Fruit fly (Drosophila melanogaster) whole organism, adult: Measurements from ENCODE around the gene Indy-2.

Experiments
- CG11617 ChIP-seq: fragments of 200-800 bp; sonication (Bioruptor generic); optimal IDR thresholded peaks from 2 replicates; lab custom pipeline; 2017; ENCODE audit warnings: mild to moderate bottlenecking, missing biosample characterization, missing genetic modification reagents, missing genetic modification characterization
- CG14711 ChIP-seq: fragments of 200-800 bp; sonication (Bioruptor generic); optimal IDR thresholded peaks from 2 replicates; lab custom pipeline; 2018; ENCODE audit warnings: missing biosample characterization, mild to moderate bottlenecking, missing genetic modification characterization, moderate library complexity
- CG33017 ChIP-seq: fragments of 200-800 bp; sonication (Bioruptor generic); optimal IDR thresholded peaks from 2 replicates; lab custom pipeline; 2018; ENCODE audit warnings: missing biosample characterization, mild to moderate bottlenecking, missing genetic modification characterization, moderate library complexity
- CG5204 ChIP-seq: fragments of 200-800 bp; sonication (Bioruptor generic); optimal IDR thresholded peaks from 2 replicates; lab custom pipeline; 2016; ENCODE audit warnings: missing biosample characterization, missing genetic modification characterization
- CG7045 ChIP-seq: fragments of 200-800 bp; sonication (Bioruptor generic); optimal IDR thresholded peaks from 2 replicates; lab custom pipeline; 2017; ENCODE audit warnings: missing biosample characterization, mild to moderate bottlenecking, missing genetic modification characterization
- Hr96 ChIP-seq: fragments of 200-800 bp; sonication (Bioruptor generic); optimal IDR thresholded peaks from 2 replicates; lab custom pipeline; 2016; ENCODE audit warnings: missing biosample characterization, missing genetic modification characterization
- Mnt ChIP-seq: fragments of 200-800 bp; sonication (Bioruptor generic); optimal IDR thresholded peaks from 2 replicates; lab custom pipeline; 2016; ENCODE audit warnings: missing biosample characterization, mild to moderate bottlenecking, missing genetic modification characterization
- bab1 ChIP-seq: fragments of 200-800 bp; sonication (Bioruptor generic); optimal IDR thresholded peaks from 3 replicates; lab custom pipeline; 2019; ENCODE audit warnings: missing biosample characterization, mild to moderate bottlenecking, missing genetic modification characterization, moderate library complexity
- cic ChIP-seq: fragments of 200-800 bp; sonication (Bioruptor generic); optimal IDR thresholded peaks from 2 replicates; lab custom pipeline; 2017; ENCODE audit warnings: missing biosample characterization, mild to moderate bottlenecking, missing genetic modification characterization, moderate library complexity
- cnc ChIP-seq, 2 experiments: fragments of >200 bp; optimal IDR thresholded peaks; 2 replicates each; lab custom pipeline; 2017
- kay ChIP-seq: fragments of 200-800 bp; sonication (Bioruptor generic); peaks from one replicate; lab custom pipeline; 2016; ENCODE audit warnings: missing biosample characterization, missing genetic modification characterization, borderline replicate concordance
- ovo ChIP-seq: fragments of 200-800 bp; sonication (Bioruptor generic); optimal IDR thresholded peaks from 2 replicates; lab custom pipeline; 2016; ENCODE audit warnings: missing biosample characterization, missing genetic modification characterization

Gene Indy-2

DNA sequence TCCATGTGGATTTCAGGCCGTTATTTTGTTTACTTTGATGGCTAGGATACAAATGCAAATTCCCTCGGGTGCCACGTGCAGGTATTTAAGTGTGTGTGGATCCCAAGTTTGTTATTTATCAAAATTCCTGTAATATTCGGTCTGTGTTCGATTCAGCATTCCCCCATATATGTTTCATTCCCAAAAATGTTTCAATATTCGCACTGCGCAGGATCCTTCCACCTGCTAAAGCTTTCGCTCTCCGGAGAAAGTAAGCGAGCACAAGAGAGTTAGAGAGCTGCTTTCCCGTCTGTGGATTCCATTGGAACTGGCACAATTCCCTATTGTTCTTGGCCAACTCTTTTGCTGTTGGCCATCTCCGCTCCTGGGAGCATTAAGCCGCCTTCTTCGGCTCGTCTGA lies 37.6 kb downstream of the Indy-2 start:
- peak; percentile 15 for TF ChIP-seq Mnt
- no peak for TF ChIP-seq cic

DNA sequence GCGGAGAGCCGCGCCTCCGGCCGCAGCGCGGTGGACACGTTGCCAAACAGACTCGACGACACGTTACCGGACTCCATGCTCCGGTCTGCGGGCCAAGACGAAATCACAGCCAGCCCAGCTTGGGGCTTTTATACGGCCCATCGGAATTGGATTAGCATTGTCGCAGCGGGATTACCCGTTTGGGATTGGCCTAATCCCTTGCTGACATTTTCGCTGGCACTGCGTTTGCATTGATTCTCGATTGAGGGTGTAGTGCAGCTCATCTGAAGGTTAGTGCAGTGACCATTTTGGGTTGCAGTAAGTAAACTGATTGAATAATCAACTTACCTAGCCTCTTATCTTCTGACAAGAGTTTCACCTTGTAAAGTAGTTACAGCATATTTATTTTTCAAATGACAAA lies 39.8 kb downstream of the Indy-2 start, which contains the start of gene Rh3:
Gene Rh3 (minus strand): TSS at position 101 of the 400 bp plus-strand sequence.
- no peak for TF ChIP-seq ovo
- TF ChIP-seq cnc (optimal IDR thresholded peaks at IDR 0.05; lab: Kevin White, UChicago) = no peak
- TF ChIP-seq CG11617 = no peak
- TF ChIP-seq cic = no peak
- no peak for TF ChIP-seq Mnt
- no peak for TF ChIP-seq CG5204 (GFP tag; lab: Kevin White, UChicago)
- TF ChIP-seq CG7045 = no peak
- no peak for TF ChIP-seq CG14711 (tag; lab: Kevin White, UChicago)
- no peak for TF ChIP-seq CG33017 (tag; lab: Kevin White, UChicago)
- TF ChIP-seq bab1 (GFP tag; lab: Kevin White, UChicago) = no peak
- TF ChIP-seq Hr96 = no peak
- TF ChIP-seq kay (GFP tag; lab: Kevin White, UChicago) = no peak
